Worm (Caenorhabditis elegans) whole organism, early embryonic: ENCODE results near the gene ttr-5.

Source experiments
- ceh-13 ChIP-seq: fragments of 200-800 bp; sonication (Bioruptor generic); optimal IDR thresholded peaks from 2 replicates; lab custom pipeline; 2018; ENCODE audit warnings: mild to moderate bottlenecking, missing genetic modification characterization, missing compliant biosample characterization
- hmbx-1 ChIP-seq: sonication (generic microtip); optimal IDR thresholded peaks from 2 replicates; lab custom pipeline; 2016; ENCODE audit warnings: mild to moderate bottlenecking, missing genetic modification characterization, missing compliant biosample characterization
- sea-1 ChIP-seq: fragments of 200-800 bp; sonication (Bioruptor generic); conservative IDR thresholded peaks from 2 replicates; pipeline ENCODE4 v1.3.6; 2022; ENCODE audit warnings: missing genetic modification characterization, missing compliant biosample characterization
- tbx-37 ChIP-seq: fragments of 200-800 bp; sonication (Bioruptor generic); conservative IDR thresholded peaks from 2 replicates; pipeline ENCODE4 v1.3.6; 2022; ENCODE audit warnings: missing genetic modification reagents, missing genetic modification characterization, missing compliant biosample characterization

ce11 chrIII:9331084-9331564 lies 1.0 kb downstream of the ttr-5 start, which contains the start of gene ufc-1:
- TF ChIP-seq tbx-37 (GFP tag; lab: Robert Waterston, UW): no peak
- no peak for TF ChIP-seq hmbx-1 (tag; lab: Kevin White, UChicago)
- TF ChIP-seq ceh-13 (GFP tag; lab: Kevin White, UChicago): no peak
- no peak for TF ChIP-seq sea-1 (GFP tag; lab: Robert Waterston, UW)
